Worm (Caenorhabditis elegans): Measurements from ENCODE around the gene pgp-11.

ce11 chrII:8006962-8007361 lies 2.9 kb upstream of the pgp-11 start:
- TF ChIP-seq T22C8.4 (GFP tag; IDR thresholded peaks at IDR 0.05) (no peak), ref-1 (GFP tag; conservative IDR thresholded peaks at IDR 0.05) (no peak), med-1 (GFP tag; optimal IDR thresholded peaks at IDR 0.05; ENCODE audit: insufficient read depth) (no peak), flt-1 (GFP tag; IDR thresholded peaks at IDR 0.05) (no peak), tab-1 (GFP tag; IDR thresholded peaks at IDR 0.05) (no peak), klf-2 (GFP tag; conservative IDR thresholded peaks at IDR 0.05) (no peak), cog-1 (tag; optimal IDR thresholded peaks at IDR 0.05) (no peak), ztf-29 (GFP tag; IDR thresholded peaks at IDR 0.05) (no peak)

Data from whole organism, midembryonic.